Fruit fly (Drosophila melanogaster) whole organism, embryonic: ENCODE measurements around the gene Gga.

Experiments used
- Ada2b ChIP-seq: fragments of 200-800 bp; sonication (Bioruptor generic); IDR thresholded peaks from 2 replicates; pipeline ENCODE4 v1.3.6; 2022; ENCODE audit warnings: missing biosample characterization, missing genetic modification characterization
- Antp ChIP-seq: fragments of 200-800 bp; sonication (Bioruptor generic); optimal IDR thresholded peaks from 3 replicates; lab custom pipeline; 2016; ENCODE audit warnings: missing biosample characterization, missing genetic modification characterization
- Atf6 ChIP-seq: fragments of 200-800 bp; sonication (Bioruptor generic); IDR thresholded peaks from 2 replicates; pipeline ENCODE4 v1.3.6; 2022; ENCODE audit warnings: missing biosample characterization, missing genetic modification characterization
- CG10147 ChIP-seq: fragments of 200-800 bp; sonication (Bioruptor generic); optimal IDR thresholded peaks from 2 replicates; lab custom pipeline; 2019; ENCODE audit warnings: missing biosample characterization, mild to moderate bottlenecking, missing genetic modification characterization, moderate library complexity
- CG10979 ChIP-seq: fragments of 200-800 bp; sonication (Bioruptor generic); optimal IDR thresholded peaks from 2 replicates; lab custom pipeline; 2018; ENCODE audit warnings: missing biosample characterization, mild to moderate bottlenecking, missing genetic modification characterization, moderate library complexity
- CG12219 ChIP-seq: fragments of 200-800 bp; sonication (Bioruptor generic); optimal IDR thresholded peaks from 3 replicates; lab custom pipeline; 2018; ENCODE audit warnings: missing biosample characterization, mild to moderate bottlenecking, missing genetic modification characterization
- CG12659 ChIP-seq: fragments of 200-800 bp; sonication (Bioruptor generic); optimal IDR thresholded peaks from 3 replicates; lab custom pipeline; 2017; ENCODE audit warnings: mild to moderate bottlenecking, missing biosample characterization, missing genetic modification reagents, missing genetic modification characterization
- CG13775 ChIP-seq: fragments of 200-800 bp; sonication (Bioruptor generic); optimal IDR thresholded peaks from 3 replicates; lab custom pipeline; 2017; ENCODE audit warnings: missing biosample characterization, mild to moderate bottlenecking, missing genetic modification characterization
- CG17568 ChIP-seq: fragments of 200-800 bp; sonication (Bioruptor generic); optimal IDR thresholded peaks from 2 replicates; lab custom pipeline; 2018; ENCODE audit warnings: missing biosample characterization, mild to moderate bottlenecking, missing genetic modification characterization, moderate library complexity
- CG17829 ChIP-seq: fragments of 200-800 bp; optimal IDR thresholded peaks from 2 replicates; lab custom pipeline; 2019; ENCODE audit warnings: missing biosample characterization, mild to moderate bottlenecking, missing genetic modification characterization, moderate library complexity
- CG2129 ChIP-seq: fragments of 200-800 bp; sonication (Bioruptor generic); IDR thresholded peaks from 2 replicates; pipeline ENCODE4 v1.3.6; 2022; ENCODE audit warnings: missing biosample characterization, missing genetic modification characterization; ENCODE audit not compliant: partially characterized antibody
- CG3163 ChIP-seq: fragments of 200-800 bp; sonication (Bioruptor generic); optimal IDR thresholded peaks from 3 replicates; lab custom pipeline; 2016; ENCODE audit warnings: missing biosample characterization, missing genetic modification characterization
- CG34224 ChIP-seq: fragments of 200-800 bp; sonication (Bioruptor generic); IDR thresholded peaks from 3 replicates; pipeline ENCODE4 v1.3.6; 2022; ENCODE audit warnings: missing biosample characterization, missing genetic modification characterization; ENCODE audit not compliant: partially characterized antibody
- CG4404 ChIP-seq: fragments of 200-800 bp; sonication (Bioruptor generic); IDR thresholded peaks from 2 replicates; pipeline ENCODE4 v1.3.6; 2022; ENCODE audit warnings: missing biosample characterization, missing genetic modification characterization
- CG9932 ChIP-seq: fragments of 200-800 bp; sonication (Bioruptor generic); IDR thresholded peaks from 2 replicates; pipeline ENCODE4 v1.3.6; 2022; ENCODE audit warnings: missing biosample characterization, missing genetic modification characterization
- D19B ChIP-seq: fragments of 200-800 bp; sonication (Bioruptor generic); optimal IDR thresholded peaks from 2 replicates; lab custom pipeline; 2017; ENCODE audit warnings: missing biosample characterization, mild to moderate bottlenecking, missing genetic modification characterization
- Elba2 ChIP-seq: fragments of 200-800 bp; sonication (Bioruptor generic); optimal IDR thresholded peaks from 3 replicates; lab custom pipeline; 2016; ENCODE audit warnings: missing biosample characterization, missing genetic modification characterization
- Gug ChIP-seq: fragments of 200-800 bp; sonication (Bioruptor generic); IDR thresholded peaks from 4 replicates; pipeline ENCODE4 v1.3.6; 2022; ENCODE audit warnings: missing biosample characterization, missing genetic modification characterization
- Lim3 ChIP-seq: fragments of 200-800 bp; sonication (Bioruptor generic); IDR thresholded peaks from 2 replicates; pipeline ENCODE4 v1.3.6; 2022; ENCODE audit warnings: missing biosample characterization, missing genetic modification characterization
- MBD-R2 ChIP-seq: fragments of 200-800 bp; sonication (Bioruptor generic); IDR thresholded peaks from 2 replicates; pipeline ENCODE4 v1.3.6; 2022; ENCODE audit warnings: missing biosample characterization, missing genetic modification characterization
- Max ChIP-seq: fragments of 200-800 bp; sonication (Bioruptor generic); optimal IDR thresholded peaks from 2 replicates; lab custom pipeline; 2016; ENCODE audit warnings: missing biosample characterization, mild to moderate bottlenecking, missing genetic modification characterization
- Mes4 ChIP-seq: fragments of 200-800 bp; sonication (Bioruptor generic); optimal IDR thresholded peaks from 2 replicates; lab custom pipeline; 2016; ENCODE audit warnings: missing biosample characterization, missing genetic modification characterization
- NC2α ChIP-seq: fragments of 200-800 bp; sonication (Bioruptor generic); optimal IDR thresholded peaks from 2 replicates; lab custom pipeline; 2016; ENCODE audit warnings: missing biosample characterization, missing genetic modification characterization
- Nf-YA ChIP-seq: fragments of 200-800 bp; sonication (Bioruptor generic); IDR thresholded peaks from 2 replicates; pipeline ENCODE4 v1.3.6; 2022; ENCODE audit warnings: missing biosample characterization, missing genetic modification characterization
- Opbp ChIP-seq: fragments of 200-800 bp; sonication (Bioruptor generic); IDR thresholded peaks from 3 replicates; pipeline ENCODE4 v1.3.6; 2022; ENCODE audit warnings: missing biosample characterization, missing genetic modification characterization; ENCODE audit not compliant: partially characterized antibody
- Optix ChIP-seq: fragments of 200-800 bp; sonication (Bioruptor generic); IDR thresholded peaks from 3 replicates; pipeline ENCODE4 v1.3.6; 2022; ENCODE audit warnings: missing biosample characterization, missing genetic modification characterization
- Rx ChIP-seq: fragments of 200-800 bp; sonication (Bioruptor generic); IDR thresholded peaks from 2 replicates; pipeline ENCODE4 v1.3.6; 2022; ENCODE audit warnings: missing biosample characterization, missing genetic modification characterization
- Sin3A ChIP-seq: fragments of >200 bp; optimal IDR thresholded peaks from 2 replicates; lab custom pipeline; 2018
- Sox100B ChIP-seq: fragments of 200-800 bp; sonication (Bioruptor generic); optimal IDR thresholded peaks from 3 replicates; lab custom pipeline; 2018; ENCODE audit warnings: missing biosample characterization, mild to moderate bottlenecking, missing genetic modification characterization
- Trl ChIP-seq, 3 experiments: fragments of >200 bp in 2 of 3; fragments of 200-800 bp in 1 of 3; sonication (Bioruptor generic) in 1 of 3; optimal IDR thresholded peaks; 2 replicates in 1 of 3; 3 replicates in 2 of 3; lab custom pipeline; 2016 to 2017; ENCODE audit warnings: missing biosample characterization in 1 of 3, missing genetic modification characterization in 1 of 3
- Usf ChIP-seq: fragments of 200-800 bp; sonication (Bioruptor generic); optimal IDR thresholded peaks from 2 replicates; lab custom pipeline; 2017; ENCODE audit warnings: missing genotype, missing biosample characterization, missing genetic modification characterization
- Xbp1 ChIP-seq: fragments of 200-800 bp; sonication (Bioruptor generic); optimal IDR thresholded peaks from 3 replicates; lab custom pipeline; 2016; ENCODE audit warnings: missing biosample characterization, mild to moderate bottlenecking, missing genetic modification characterization
- az2 ChIP-seq: fragments of 200-800 bp; sonication (Bioruptor generic); optimal IDR thresholded peaks from 3 replicates; lab custom pipeline; 2016; ENCODE audit warnings: missing biosample characterization, missing genetic modification characterization
- caup ChIP-seq: fragments of 200-800 bp; sonication (Bioruptor generic); optimal IDR thresholded peaks from 3 replicates; lab custom pipeline; 2017; ENCODE audit warnings: missing biosample characterization, mild to moderate bottlenecking, missing genetic modification characterization, moderate library complexity; ENCODE audit not compliant: severe bottlenecking
- cg ChIP-seq: fragments of 200-800 bp; sonication (Bioruptor generic); optimal IDR thresholded peaks from 3 replicates; lab custom pipeline; 2019; ENCODE audit warnings: missing biosample characterization, mild to moderate bottlenecking, missing genetic modification characterization, moderate library complexity
- gce ChIP-seq: fragments of 200-800 bp; sonication (Bioruptor generic); IDR thresholded peaks from 3 replicates; pipeline ENCODE4 v1.3.6; 2022; ENCODE audit warnings: missing biosample characterization, missing genetic modification characterization
- hb ChIP-seq: fragments of 200-800 bp; sonication (Bioruptor generic); IDR thresholded peaks from 3 replicates; pipeline ENCODE4 v1.3.6; 2022; ENCODE audit warnings: missing biosample characterization, missing genetic modification characterization; ENCODE audit not compliant: partially characterized antibody
- hbn ChIP-seq: fragments of 200-800 bp; sonication (Bioruptor generic); IDR thresholded peaks from 2 replicates; pipeline ENCODE4 v1.3.6; 2022; ENCODE audit warnings: missing biosample characterization, missing genetic modification characterization; ENCODE audit not compliant: partially characterized antibody
- kay ChIP-seq: fragments of 200-800 bp; sonication (Bioruptor generic); optimal IDR thresholded peaks from 2 replicates; lab custom pipeline; 2016; ENCODE audit warnings: missing biosample characterization, missing genetic modification characterization
- ken ChIP-seq: fragments of 200-800 bp; sonication (Bioruptor generic); IDR thresholded peaks from 3 replicates; pipeline ENCODE4 v1.3.6; 2022; ENCODE audit warnings: missing biosample characterization, missing genetic modification characterization
- klu ChIP-seq: fragments of 200-800 bp; sonication (Bioruptor generic); IDR thresholded peaks from 2 replicates; pipeline ENCODE4 v1.3.6; 2022; ENCODE audit warnings: missing biosample characterization, missing genetic modification characterization
- p53 ChIP-seq: fragments of 200-800 bp; sonication (Bioruptor generic); optimal IDR thresholded peaks from 2 replicates; lab custom pipeline; 2016; ENCODE audit warnings: missing biosample characterization, missing genetic modification characterization
- pho ChIP-seq: fragments of 200-800 bp; sonication (Bioruptor generic); optimal IDR thresholded peaks from 2 replicates; lab custom pipeline; 2016; ENCODE audit warnings: missing biosample characterization, missing genetic modification characterization
- scrt ChIP-seq: fragments of 200-800 bp; sonication (Bioruptor generic); optimal IDR thresholded peaks from 2 replicates; lab custom pipeline; 2018; ENCODE audit warnings: missing biosample characterization, mild to moderate bottlenecking, missing genetic modification characterization, moderate library complexity
- sens ChIP-seq: fragments of 200-800 bp; sonication (Bioruptor generic); peaks from one replicate; lab custom pipeline; 2016; ENCODE audit warnings: missing biosample characterization, missing genetic modification characterization
- sna ChIP-seq: fragments of 200-800 bp; sonication (Bioruptor generic); IDR thresholded peaks from 2 replicates; pipeline ENCODE4 v1.3.6; 2022; ENCODE audit warnings: missing biosample characterization, missing genetic modification characterization; ENCODE audit not compliant: partially characterized antibody
- toy ChIP-seq: fragments of 200-800 bp; sonication (Bioruptor generic); IDR thresholded peaks from 2 replicates; pipeline ENCODE4 v1.3.6; 2022; ENCODE audit warnings: missing biosample characterization, missing genetic modification characterization
- tup ChIP-seq: fragments of 200-800 bp; sonication (Bioruptor generic); optimal IDR thresholded peaks from 2 replicates; lab custom pipeline; 2016; ENCODE audit warnings: missing biosample characterization, mild to moderate bottlenecking, missing genetic modification characterization, moderate library complexity
- usp ChIP-seq: fragments of >200 bp; optimal IDR thresholded peaks from 2 replicates; lab custom pipeline; 2017; ENCODE audit warnings: missing biosample characterization, missing genetic modification characterization

The Gga gene

DNA sequence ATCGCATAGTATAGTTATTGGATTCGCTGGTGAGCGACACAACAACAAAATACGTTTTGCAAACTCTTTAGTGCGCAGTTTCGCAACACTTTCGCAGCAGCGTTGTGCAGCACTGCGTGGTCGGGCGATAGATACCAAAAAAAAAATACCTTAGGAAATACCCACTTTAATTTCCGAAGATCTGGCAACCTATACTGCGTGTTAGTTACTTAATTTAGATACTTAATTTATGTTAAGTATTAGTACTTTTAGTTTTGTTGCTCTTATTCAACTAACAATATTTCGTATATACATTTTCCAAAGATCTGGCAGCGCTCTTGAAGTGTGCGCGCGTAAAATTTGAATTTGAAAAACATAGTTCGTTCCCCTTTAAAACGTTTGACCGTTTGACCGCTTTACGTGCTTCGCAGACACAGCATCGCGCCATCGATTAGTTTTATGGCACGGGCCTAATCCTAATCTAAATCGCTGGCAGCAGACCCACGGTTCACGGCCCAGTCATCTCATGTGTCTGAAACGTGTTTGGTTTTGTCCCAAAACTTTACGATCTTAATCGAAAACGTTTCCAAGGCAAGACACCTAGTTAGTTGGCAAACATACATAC lies 20.8 kb upstream of the Gga start, which contains the start of gene LPCAT (continued):
- TF ChIP-seq Xbp1 (GFP tag; lab: Kevin White, UChicago) (peak; percentile 73), MBD-R2 (GFP tag; lab: Robert Waterston, UW) (peak; percentile 59), Trl (optimal IDR thresholded peaks at IDR 0.05; lab: Kevin White, UChicago) (no peak), Trl (GFP tag; optimal IDR thresholded peaks at IDR 0.05; lab: Kevin White, UChicago) (peak; percentile 87), ken (GFP tag; lab: Robert Waterston, UW) (peak; percentile 90), Rx (GFP tag; lab: Robert Waterston, UW) (peak; percentile 74), CG2129 (peak; percentile 59; the same call in 1 of the 2 replicates), Usf (GFP tag; lab: Kevin White, UChicago) (peak; percentile 55), Mes4 (GFP tag; lab: Kevin White, UChicago) (no peak), Optix (no peak), sna (peak; percentile 63; the same call in 1 of the 2 replicates), CG4404 (peak; percentile 76), CG34224 (GFP tag; lab: Robert Waterston, UW) (peak; percentile 78), toy (0 out of 2 replicates have a peak, but pooled peaks have one; percentile 41), gce (GFP tag; lab: Robert Waterston, UW) (0 out of 3 replicates have a peak, but pooled peaks have one; percentile 55), Max (peak; percentile 87), CG17568 (GFP tag; lab: Kevin White, UChicago) (peak; percentile 30), Nf-YA (GFP tag; lab: Robert Waterston, UW) (no peak), CG12219 (GFP tag; lab: Kevin White, UChicago) (no peak), CG13775 (peak; percentile 54), tup (GFP tag; lab: Kevin White, UChicago) (peak; percentile 45), usp (no peak), hb (GFP tag; lab: Robert Waterston, UW) (no peak), klu (peak; percentile 62), Elba2 (peak; percentile 2), CG9932 (GFP tag; lab: Robert Waterston, UW) (peak; percentile 93), p53 (no peak), pho (GFP tag; lab: Kevin White, UChicago) (peak; percentile 60), CG3163 (GFP tag; lab: Kevin White, UChicago) (peak; percentile 37), Lim3 (GFP tag; lab: Robert Waterston, UW) (no peak), CG17829 (tag; lab: Kevin White, UChicago) (peak; percentile 47), cg (GFP tag; lab: Kevin White, UChicago) (peak; percentile 7), Sox100B (GFP tag; lab: Kevin White, UChicago) (peak; percentile 51), NC2α (GFP tag; lab: Kevin White, UChicago) (no peak), kay (peak; percentile 73), CG10147 (GFP tag; lab: Kevin White, UChicago) (peak; percentile 64), Opbp (GFP tag; lab: Robert Waterston, UW) (peak; percentile 77), CG10979 (tag; lab: Kevin White, UChicago) (peak; percentile 63), hbn (GFP tag; lab: Robert Waterston, UW) (peak; percentile 83), D19B (peak; percentile 50), scrt (GFP tag; lab: Kevin White, UChicago) (peak; percentile 43), Antp (GFP tag; lab: Kevin White, UChicago) (peak; percentile 75), CG12659 (peak; percentile 73), Sin3A (lab: Kevin White, UChicago) (peak; percentile 88), az2 (GFP tag; lab: Kevin White, UChicago) (peak; percentile 9), Atf6 (GFP tag; lab: Robert Waterston, UW) (peak; percentile 61; the same call in 1 of the 2 replicates), Ada2b (GFP tag; lab: Robert Waterston, UW) (peak; percentile 47; the same call in 1 of the 2 replicates), sens (GFP tag; lab: Kevin White, UChicago) (peak; percentile 94), Gug (GFP tag; lab: Robert Waterston, UW) (peak; percentile 82), caup (GFP tag; lab: Kevin White, UChicago) (peak; percentile 69)
